Worm (Caenorhabditis elegans) whole organism, L3 larva: Measurements from ENCODE around the gene gtf-2H1.

Source experiments
- R02D3.7 ChIP-seq: fragments of 150-350 bp; optimal IDR thresholded peaks from 2 replicates; lab custom pipeline; 2014; ENCODE audit warnings: missing biosample characterization, missing genetic modification characterization
- aly-2 ChIP-seq: fragments of 150-350 bp; optimal IDR thresholded peaks from 2 replicates; lab custom pipeline; 2014; ENCODE audit warnings: missing biosample characterization, missing genetic modification characterization
- egl-27 ChIP-seq: sonication (generic microtip); optimal IDR thresholded peaks from 4 replicates; lab custom pipeline; 2017; ENCODE audit warnings: missing biosample characterization, missing genetic modification reagents, missing genetic modification characterization
- fos-1 ChIP-seq: fragments of 150-350 bp; optimal IDR thresholded peaks from 2 replicates; lab custom pipeline; 2014; ENCODE audit warnings: missing biosample characterization, missing genetic modification characterization
- mdl-1 ChIP-seq: fragments of 150-350 bp; optimal IDR thresholded peaks from 2 replicates; lab custom pipeline; 2014; ENCODE audit warnings: missing biosample characterization, missing genetic modification characterization
- nhr-28 ChIP-seq: fragments of 150-350 bp; optimal IDR thresholded peaks from 2 replicates; lab custom pipeline; 2014; ENCODE audit warnings: missing biosample characterization, missing genetic modification characterization
- nhr-77 ChIP-seq: fragments of 150-350 bp; optimal IDR thresholded peaks from 2 replicates; lab custom pipeline; 2014; ENCODE audit warnings: missing biosample characterization, missing genetic modification characterization
- pqm-1 ChIP-seq: fragments of 150-350 bp; optimal IDR thresholded peaks from 2 replicates; lab custom pipeline; 2017; ENCODE audit warnings: missing biosample characterization, missing genetic modification characterization, inconsistent platforms
- tbx-2 ChIP-seq: sonication (generic microtip); optimal IDR thresholded peaks from 2 replicates; lab custom pipeline; 2016; ENCODE audit warnings: mild to moderate bottlenecking, missing genetic modification characterization, missing compliant biosample characterization

ce11 chrIV:237350-237749 is 5.8 kb upstream of the gtf-2H1 start, which contains the start of gene ints-13:
- TF ChIP-seq nhr-28 (tag; lab: Kevin White, UChicago) (no peak), nhr-77 (no peak), aly-2 (no peak), R02D3.7 (tag; lab: Kevin White, UChicago) (no peak), tbx-2 (tag; lab: Kevin White, UChicago) (no peak), egl-27 (tag; lab: Kevin White, UChicago) (no peak), pqm-1 (tag; lab: Kevin White, UChicago) (no peak), mdl-1 (tag; lab: Kevin White, UChicago) (no peak), fos-1 (tag; lab: Kevin White, UChicago) (no peak)
